Worm (Caenorhabditis elegans) whole organism, L2 larva: ENCODE data around the gene Y39B6A.34.

Source experiments
- C34F6.9 ChIP-seq: fragments of 150-350 bp; optimal IDR thresholded peaks from 2 replicates; lab custom pipeline; 2014; ENCODE audit warnings: missing biosample characterization, missing genetic modification characterization
- R02D3.7 ChIP-seq: fragments of 150-350 bp; optimal IDR thresholded peaks from 2 replicates; lab custom pipeline; 2014; ENCODE audit warnings: missing biosample characterization, missing genetic modification characterization
- ZK546.5 ChIP-seq: sonication (generic microtip); optimal IDR thresholded peaks from 2 replicates; lab custom pipeline; 2017; ENCODE audit warnings: missing biosample characterization, missing genetic modification characterization
- elt-1 ChIP-seq: fragments of 150-350 bp; optimal IDR thresholded peaks from 2 replicates; lab custom pipeline; 2014; ENCODE audit warnings: missing biosample characterization, missing genetic modification characterization
- elt-3 ChIP-seq: sonication (generic microtip); optimal IDR thresholded peaks from 2 replicates; lab custom pipeline; 2017; ENCODE audit warnings: missing biosample characterization, missing genetic modification characterization
- lsy-2 ChIP-seq, 2 experiments: fragments of 150-350 bp in 1 of 2; sonication (generic microtip) in 1 of 2; optimal IDR thresholded peaks; 2 replicates each; lab custom pipeline; 2014 to 2017; ENCODE audit warnings: missing biosample characterization in 2 of 2, missing genetic modification characterization in 2 of 2
- mbf-1 ChIP-seq: sonication (generic microtip); optimal IDR thresholded peaks from 2 replicates; lab custom pipeline; 2017; ENCODE audit warnings: missing biosample characterization, missing genetic modification characterization
- nhr-6 ChIP-seq: fragments of 150-350 bp; optimal IDR thresholded peaks from 2 replicates; lab custom pipeline; 2014; ENCODE audit warnings: missing biosample characterization, missing genetic modification characterization
- skn-1 ChIP-seq: sonication (generic microtip); optimal IDR thresholded peaks from 2 replicates; lab custom pipeline; 2017; ENCODE audit warnings: missing biosample characterization, missing genetic modification characterization
- unc-62 ChIP-seq: fragments of 150-350 bp; optimal IDR thresholded peaks from 2 replicates; lab custom pipeline; 2014; ENCODE audit warnings: missing biosample characterization, missing genetic modification reagents, missing genetic modification characterization
- zag-1 ChIP-seq: fragments of 150-350 bp; optimal IDR thresholded peaks from 2 replicates; lab custom pipeline; 2014; ENCODE audit warnings: missing biosample characterization, missing genetic modification characterization

DNA sequence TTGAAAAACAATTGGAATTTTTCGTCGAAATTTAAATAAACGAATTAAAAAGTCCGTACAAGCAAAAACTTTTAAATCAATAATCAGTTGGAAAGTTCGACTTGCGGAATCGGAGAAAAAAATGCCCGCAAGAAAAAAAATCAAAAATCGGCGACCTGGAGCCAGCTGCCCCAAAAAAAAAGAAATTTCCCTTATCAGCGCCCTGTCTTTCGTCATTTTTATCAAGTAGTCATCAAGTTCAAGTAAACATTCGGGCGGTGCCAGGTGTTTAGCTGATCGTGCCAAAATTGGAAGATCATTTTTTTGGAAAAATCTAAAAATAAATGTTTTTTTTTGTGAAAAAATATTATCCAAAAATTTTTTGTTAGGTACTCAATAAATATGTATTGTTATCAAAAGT lies 22.5 kb upstream of the Y39B6A.34 start:
- TF ChIP-seq elt-3 (tag; lab: Kevin White, UChicago) (no peak), R02D3.7 (tag; lab: Kevin White, UChicago) (no peak), elt-1 (tag; lab: Kevin White, UChicago) (no peak), ZK546.5 (tag; lab: Kevin White, UChicago) (no peak), zag-1 (tag; lab: Kevin White, UChicago) (no peak), nhr-6 (tag; lab: Kevin White, UChicago) (no peak), mbf-1 (tag; lab: Kevin White, UChicago) (no peak), unc-62 (no peak), lsy-2 (tag; optimal IDR thresholded peaks at IDR 0.05; lab: Kevin White, UChicago) (no peak), C34F6.9 (tag; lab: Kevin White, UChicago) (no peak), skn-1 (no peak)
